Fruit fly (Drosophila melanogaster): ENCODE data around the gene Pdk1.

Pdk1 gene

DNA sequence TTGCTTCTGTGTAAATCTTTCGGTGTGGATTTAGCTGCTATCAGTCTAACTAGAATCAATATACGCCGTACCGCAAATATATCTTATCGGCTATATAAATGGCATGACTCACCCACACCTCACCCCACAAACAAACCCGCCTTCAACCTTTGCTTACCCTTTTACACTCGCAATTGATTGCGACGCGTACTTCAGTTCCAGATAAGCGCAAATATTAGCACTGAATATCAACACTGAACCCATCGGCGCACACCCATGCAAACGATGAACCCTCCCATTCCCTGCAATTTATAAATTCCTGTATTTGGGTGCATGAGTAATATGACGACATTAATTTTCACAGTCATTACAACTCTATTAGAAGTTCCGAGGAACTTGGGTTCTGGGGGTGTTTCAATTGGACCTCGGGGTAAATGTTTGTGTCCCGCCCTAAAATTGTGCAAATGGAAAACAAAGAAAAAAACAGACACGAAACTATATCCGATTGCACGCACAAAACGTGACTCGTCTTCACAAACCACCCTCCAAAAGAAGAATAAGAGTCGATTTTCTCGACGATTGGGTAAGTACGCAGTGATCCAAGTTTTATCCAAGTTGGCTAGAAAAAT is 43.9 kb upstream of the Pdk1 start:
- TF ChIP-seq foxo (GFP tag; optimal IDR thresholded peaks at IDR 0.05) = peak in 1 of 2 experiments; percentile 8
- TF ChIP-seq Rel (GFP tag; optimal IDR thresholded peaks at IDR 0.05) = no peak
- peak; percentile 58 for TF ChIP-seq Rel (tag; optimal IDR thresholded peaks at IDR 0.05)
- no peak for TF ChIP-seq Hr78 (GFP tag; optimal IDR thresholded peaks at IDR 0.05)
- TF ChIP-seq psq (GFP tag; optimal IDR thresholded peaks at IDR 0.05) = peak; percentile 38
- peak; percentile 46 for TF ChIP-seq Jra (GFP tag; optimal IDR thresholded peaks at IDR 0.05)
- TF ChIP-seq h (GFP tag; optimal IDR thresholded peaks at IDR 0.05) = peak; percentile 80
- peak; percentile 14 for TF ChIP-seq CG9705 (GFP tag; optimal IDR thresholded peaks at IDR 0.05)
- peak; percentile 77 for TF ChIP-seq Hr83 (GFP tag; optimal IDR thresholded peaks at IDR 0.05; ENCODE audit: poor library complexity, severe bottlenecking)
- no peak for TF ChIP-seq jim (GFP tag; optimal IDR thresholded peaks at IDR 0.05)
- peak; percentile 45 for TF ChIP-seq HLH106 (tag; optimal IDR thresholded peaks at IDR 0.05)
- no peak for TF ChIP-seq usp (GFP tag; optimal IDR thresholded peaks at IDR 0.05)
- no peak for TF ChIP-seq Abd-B (GFP tag; optimal IDR thresholded peaks at IDR 0.05)
- TF ChIP-seq pan (optimal IDR thresholded peaks at IDR 0.05) = no peak
- peak; percentile 54 for TF ChIP-seq Hnf4 (GFP tag; optimal IDR thresholded peaks at IDR 0.05)
- peak; percentile 48 for TF ChIP-seq br (GFP tag; optimal IDR thresholded peaks at IDR 0.05)
- TF ChIP-seq OdsH (GFP tag; optimal IDR thresholded peaks at IDR 0.05) = peak; percentile 34
- TF ChIP-seq fru (GFP tag; optimal IDR thresholded peaks at IDR 0.05) = peak; percentile 41
- peak; percentile 21 for TF ChIP-seq brk (GFP tag; optimal IDR thresholded peaks at IDR 0.05)
- TF ChIP-seq rgr (GFP tag; optimal IDR thresholded peaks at IDR 0.05) = peak; percentile 64
- no peak for TF ChIP-seq Myc (optimal IDR thresholded peaks at IDR 0.05)
- TF ChIP-seq Sp1 (GFP tag; optimal IDR thresholded peaks at IDR 0.05) = peak; percentile 53

DNA sequence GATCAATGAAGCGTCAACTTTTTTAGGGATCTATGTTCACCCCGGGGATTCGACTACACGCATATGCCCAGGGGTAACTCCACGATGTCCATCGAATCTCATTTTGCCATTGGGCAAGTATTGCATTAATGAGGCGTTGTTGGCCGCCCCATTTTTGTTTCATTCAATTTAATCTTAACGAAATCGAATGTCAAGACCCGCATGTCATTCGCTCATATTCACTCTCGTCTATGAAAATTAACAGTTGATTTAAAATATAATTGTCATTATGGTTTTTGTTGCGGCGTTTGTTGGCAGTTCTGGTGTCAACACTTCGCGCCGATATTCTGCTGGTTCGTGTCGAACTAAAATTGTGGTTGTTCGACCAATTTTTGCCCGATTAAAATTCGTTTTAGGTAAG is 42.3 kb upstream of the Pdk1 start:
- TF ChIP-seq Sp1 (GFP tag; optimal IDR thresholded peaks at IDR 0.05) (no peak), dl (GFP tag; optimal IDR thresholded peaks at IDR 0.05; ENCODE audit: insufficient read depth in 1 of 2, partially characterized antibody in 2 of 2) (no peak), Jra (GFP tag; optimal IDR thresholded peaks at IDR 0.05) (no peak), usp (GFP tag; optimal IDR thresholded peaks at IDR 0.05) (no peak), Hr83 (GFP tag; optimal IDR thresholded peaks at IDR 0.05; ENCODE audit: poor library complexity, severe bottlenecking) (no peak), CG9705 (GFP tag; optimal IDR thresholded peaks at IDR 0.05) (no peak), Abd-B (GFP tag; optimal IDR thresholded peaks at IDR 0.05) (no peak), lola (GFP tag; optimal IDR thresholded peaks at IDR 0.05) (no peak), Vsx2 (GFP tag; optimal IDR thresholded peaks at IDR 0.05; ENCODE audit: partially characterized antibody) (no peak), CG32264 (GFP tag; optimal IDR thresholded peaks at IDR 0.05) (no peak), h (GFP tag; optimal IDR thresholded peaks at IDR 0.05) (no peak), Hr78 (GFP tag; optimal IDR thresholded peaks at IDR 0.05) (no peak), Rel (GFP tag; optimal IDR thresholded peaks at IDR 0.05) (no peak), Rel (tag; optimal IDR thresholded peaks at IDR 0.05) (no peak), Dfd (GFP tag; optimal IDR thresholded peaks at IDR 0.05) (no peak)

DNA sequence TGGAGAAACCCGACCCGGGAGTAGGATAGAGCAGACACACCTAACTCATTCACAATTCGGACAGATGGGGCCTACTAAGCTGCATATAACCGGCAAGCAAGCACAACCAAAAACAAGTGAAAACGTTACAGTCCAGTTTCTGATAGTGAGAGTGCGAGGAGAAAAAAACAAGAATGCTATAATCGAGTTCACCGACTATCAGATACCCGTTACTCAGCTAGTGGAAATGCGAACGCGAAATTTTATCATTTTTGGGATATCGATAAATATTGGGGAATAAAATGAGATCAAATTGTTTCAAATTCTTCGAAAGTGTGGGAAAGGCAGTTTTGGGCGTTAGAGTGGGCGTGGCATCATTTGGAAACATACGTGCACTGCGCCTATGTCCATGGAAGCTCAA is 38.4 kb upstream of the Pdk1 start:
- no peak for TF ChIP-seq h (GFP tag; optimal IDR thresholded peaks at IDR 0.05)
- TF ChIP-seq Dfd (GFP tag; optimal IDR thresholded peaks at IDR 0.05) = peak; percentile 77

DNA sequence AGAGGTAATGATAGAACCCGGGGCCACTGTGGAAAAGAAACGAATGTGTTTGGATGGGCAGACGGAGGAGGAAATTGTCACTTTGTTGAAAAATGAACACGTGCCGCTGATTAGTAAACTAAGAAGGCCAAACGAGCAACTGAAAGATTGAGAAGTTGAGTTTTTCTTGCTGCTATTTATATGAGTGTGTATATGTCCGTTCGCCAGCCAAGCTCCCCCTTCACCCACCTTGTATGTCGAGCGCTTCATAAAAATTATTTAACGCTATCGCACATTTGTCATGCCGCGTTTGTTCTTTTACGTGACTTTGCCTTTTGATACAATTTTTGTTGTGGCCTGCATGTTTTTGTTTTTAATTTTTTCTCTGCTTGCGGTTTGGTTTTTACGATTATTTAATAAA is 37.3 kb upstream of the Pdk1 start:
- no peak for TF ChIP-seq dl (GFP tag; optimal IDR thresholded peaks at IDR 0.05; ENCODE audit: insufficient read depth in 1 of 2, partially characterized antibody in 2 of 2)
- peak in 1 of 2 experiments; percentile 10 for TF ChIP-seq foxo (GFP tag; optimal IDR thresholded peaks at IDR 0.05)
- no peak for TF ChIP-seq sv (GFP tag; optimal IDR thresholded peaks at IDR 0.05)
- no peak for TF ChIP-seq Mio (GFP tag; optimal IDR thresholded peaks at IDR 0.05)
- no peak for TF ChIP-seq dmrt93B (GFP tag; optimal IDR thresholded peaks at IDR 0.05)

DNA sequence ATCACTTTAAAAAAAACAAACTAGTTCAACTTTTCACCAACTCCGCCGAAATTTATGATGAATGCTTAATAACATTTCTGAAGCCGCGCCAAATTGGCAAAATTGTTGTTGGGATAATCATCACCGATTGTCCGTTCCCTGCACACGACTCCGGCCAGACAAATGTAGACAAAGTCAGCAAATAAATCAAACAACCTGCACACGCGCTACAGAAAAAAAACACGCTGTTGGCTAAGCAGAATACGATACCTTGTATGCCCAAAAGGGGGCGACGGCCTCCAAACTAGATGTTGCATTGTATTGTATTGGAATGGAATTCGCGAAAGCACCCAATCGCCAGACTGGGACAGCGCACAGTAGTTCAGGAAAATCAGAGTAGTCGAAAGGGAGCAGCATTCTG is 35.7 kb upstream of the Pdk1 start:
- TF ChIP-seq h (GFP tag; optimal IDR thresholded peaks at IDR 0.05) (no peak), brk (GFP tag; optimal IDR thresholded peaks at IDR 0.05) (no peak), Hnf4 (GFP tag; optimal IDR thresholded peaks at IDR 0.05) (no peak), CG32264 (GFP tag; optimal IDR thresholded peaks at IDR 0.05) (no peak), jim (GFP tag; optimal IDR thresholded peaks at IDR 0.05) (no peak), Mio (GFP tag; optimal IDR thresholded peaks at IDR 0.05) (no peak), Jra (GFP tag; optimal IDR thresholded peaks at IDR 0.05) (no peak), tai (GFP tag; optimal IDR thresholded peaks at IDR 0.05) (no peak), Hr83 (GFP tag; optimal IDR thresholded peaks at IDR 0.05; ENCODE audit: poor library complexity, severe bottlenecking) (no peak), fru (GFP tag; optimal IDR thresholded peaks at IDR 0.05) (no peak), HLH106 (tag; optimal IDR thresholded peaks at IDR 0.05) (no peak), foxo (GFP tag; optimal IDR thresholded peaks at IDR 0.05) (no peak), dsf (GFP tag; optimal IDR thresholded peaks at IDR 0.05; ENCODE audit: borderline replicate concordance) (no peak), lola (GFP tag; optimal IDR thresholded peaks at IDR 0.05) (no peak), Dif (GFP tag; optimal IDR thresholded peaks at IDR 0.05; ENCODE audit: partially characterized antibody) (no peak), Sp1 (GFP tag; optimal IDR thresholded peaks at IDR 0.05) (no peak), sage (GFP tag; optimal IDR thresholded peaks at IDR 0.05) (no peak)

All from whole organism, wandering third instar larva.